Fruit fly (Drosophila melanogaster): ENCODE data around the gene CG16711.

dm6 chr3L:9675528-9675963 lies 28.6 kb upstream of the CG16711 start:
- TF ChIP-seq Vsx2 (GFP tag; optimal IDR thresholded peaks at IDR 0.05; ENCODE audit: partially characterized antibody) (no peak), HLH106 (tag; optimal IDR thresholded peaks at IDR 0.05) (peak; percentile 25), h (GFP tag; optimal IDR thresholded peaks at IDR 0.05) (peak; percentile 66), CrebA (GFP tag; optimal IDR thresholded peaks at IDR 0.05; ENCODE audit: borderline replicate concordance) (no peak), N (GFP tag; optimal IDR thresholded peaks at IDR 0.05) (no peak), Myc (optimal IDR thresholded peaks at IDR 0.05) (no peak), Hr83 (GFP tag; optimal IDR thresholded peaks at IDR 0.05; ENCODE audit: poor library complexity, severe bottlenecking) (no peak), ey (GFP tag; optimal IDR thresholded peaks at IDR 0.05) (no peak), dl (GFP tag; optimal IDR thresholded peaks at IDR 0.05; ENCODE audit: insufficient read depth in 1 of 2, partially characterized antibody in 2 of 2) (no peak), OdsH (GFP tag; optimal IDR thresholded peaks at IDR 0.05) (peak; percentile 13), Dfd (GFP tag; optimal IDR thresholded peaks at IDR 0.05) (no peak), pan (optimal IDR thresholded peaks at IDR 0.05) (no peak)
